Worm (Caenorhabditis elegans) whole organism, L1 larva: ENCODE measurements around the gene F49E11.7.

ENCODE experiments used
- Y116A8C.19 ChIP-seq: sonication (generic microtip); optimal IDR thresholded peaks from 2 replicates; lab custom pipeline; 2016; ENCODE audit warnings: missing compliant biosample characterization, missing genetic modification characterization, borderline replicate concordance
- ama-1 ChIP-seq: fragments of 150-350 bp; optimal IDR thresholded peaks from 2 replicates; lab custom pipeline; 2014
- egl-27 ChIP-seq, 2 experiments: fragments of 150-350 bp in 1 of 2; sonication (generic microtip); optimal IDR thresholded peaks; 3 replicates each; lab custom pipeline; 2017 to 2018; ENCODE audit warnings: missing biosample characterization in 2 of 2, missing genetic modification characterization in 2 of 2, missing genetic modification reagents in 2 of 2
- elt-3 ChIP-seq, 6 experiments: fragments of 150-350 bp in 1 of 6; sonication (generic microtip); optimal IDR thresholded peaks; 2 replicates each; lab custom pipeline; 2017 to 2018; ENCODE audit warnings: missing biosample characterization in 6 of 6, missing genetic modification characterization in 6 of 6, inconsistent platforms in 1 of 6
- fos-1 ChIP-seq: fragments of 150-350 bp; optimal IDR thresholded peaks from 2 replicates; lab custom pipeline; 2014; ENCODE audit warnings: missing biosample characterization, missing genetic modification characterization
- lin-13 ChIP-seq: fragments of 150-350 bp; optimal IDR thresholded peaks from 2 replicates; lab custom pipeline; 2014; ENCODE audit warnings: missing biosample characterization, missing genetic modification reagents, missing genetic modification characterization
- lin-39 ChIP-seq: fragments of 150-350 bp; optimal IDR thresholded peaks from 2 replicates; lab custom pipeline; 2014; ENCODE audit warnings: missing biosample characterization, missing genetic modification reagents, missing genetic modification characterization
- nhr-76 ChIP-seq: sonication (generic microtip); optimal IDR thresholded peaks from 2 replicates; lab custom pipeline; 2017; ENCODE audit warnings: missing biosample characterization, missing genetic modification characterization
- sptf-1 ChIP-seq: fragments of 150-350 bp; optimal IDR thresholded peaks from 2 replicates; lab custom pipeline; 2014; ENCODE audit warnings: missing biosample characterization, missing genetic modification characterization
- tbx-2 ChIP-seq: sonication (generic microtip); optimal IDR thresholded peaks from 2 replicates; lab custom pipeline; 2016; ENCODE audit warnings: missing genetic modification characterization, missing compliant biosample characterization
- zip-4 ChIP-seq: fragments of 200-800 bp; sonication (Bioruptor generic); optimal IDR thresholded peaks from 2 replicates; lab custom pipeline; 2018; ENCODE audit warnings: mild to moderate bottlenecking, missing genetic modification characterization, moderate library complexity, missing compliant biosample characterization
- ztf-11 ChIP-seq, 2 experiments: sonication (generic microtip); optimal IDR thresholded peaks; 2 replicates each; lab custom pipeline; 2016 to 2017; ENCODE audit warnings: missing genetic modification characterization in 2 of 2, missing biosample characterization in 1 of 2, missing compliant biosample characterization in 1 of 2
- ztf-4 ChIP-seq: fragments of 150-350 bp; optimal IDR thresholded peaks from 2 replicates; lab custom pipeline; 2014; ENCODE audit warnings: missing biosample characterization, missing genetic modification characterization

DNA sequence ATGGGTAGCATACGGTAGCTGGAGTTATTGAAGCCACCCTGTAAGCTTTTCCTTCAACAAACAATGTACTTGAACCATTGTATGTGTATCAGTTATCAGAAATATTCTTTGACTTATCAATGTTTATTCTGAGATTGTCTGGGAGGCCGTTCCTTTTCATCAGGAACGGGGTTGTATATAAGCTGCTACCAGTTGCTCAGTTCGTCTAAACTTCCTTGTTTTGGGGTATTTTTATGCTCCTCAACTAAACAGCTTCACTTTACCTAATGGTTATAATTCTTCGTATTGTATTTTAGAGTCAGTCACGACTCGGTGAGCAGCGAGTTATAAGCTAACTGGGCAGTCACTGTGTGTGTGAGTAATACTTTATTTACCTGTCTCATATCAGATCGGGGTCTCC, 33.0 kb downstream of the F49E11.7 start:
- TF ChIP-seq egl-27 (tag; optimal IDR thresholded peaks at IDR 0.05; lab: Kevin White, UChicago) = no peak
- no peak for TF ChIP-seq zip-4 (GFP tag; lab: Kevin White, UChicago)
- no peak for TF ChIP-seq ztf-4 (tag; lab: Kevin White, UChicago)
- TF ChIP-seq Y116A8C.19 = no peak
- TF ChIP-seq fos-1 (tag; lab: Kevin White, UChicago) = no peak
- no peak for TF ChIP-seq sptf-1 (tag; lab: Kevin White, UChicago)
- TF ChIP-seq lin-39 = no peak
- no peak for TF ChIP-seq lin-13 (GFP tag; lab: Kevin White, UChicago)
- no peak for TF ChIP-seq nhr-76 (tag; lab: Kevin White, UChicago)
- no peak for TF ChIP-seq ztf-11 (tag; optimal IDR thresholded peaks at IDR 0.05; lab: Kevin White, UChicago)
- no peak for TF ChIP-seq ama-1
- no peak for TF ChIP-seq elt-3 (tag; optimal IDR thresholded peaks at IDR 0.05; lab: Kevin White, UChicago)
- TF ChIP-seq tbx-2 (tag; lab: Kevin White, UChicago) = no peak
